Worm (Caenorhabditis elegans) whole organism, L4 larva: ENCODE results near the gene szy-20.
A peak's percentile ranks its signal among the peaks of the same experiment; 100 is the strongest.

ENCODE experiments used
- F26F4.8 ChIP-seq: fragments of 200-800 bp; sonication (Bioruptor generic); conservative IDR thresholded peaks from 2 replicates; pipeline ENCODE4 v1.3.6; 2022; ENCODE audit warnings: missing genetic modification characterization, missing compliant biosample characterization
- F49E8.2 ChIP-seq: sonication (generic microtip); optimal IDR thresholded peaks from 2 replicates; lab custom pipeline; 2016; ENCODE audit warnings: missing compliant biosample characterization, mild to moderate bottlenecking, missing genetic modification characterization, borderline replicate concordance
- T26A8.4 ChIP-seq: fragments of 200-800 bp; sonication (Bioruptor generic); IDR thresholded peaks from 2 replicates; pipeline ENCODE4 v1.3.6; 2022; ENCODE audit warnings: missing genetic modification characterization, missing compliant biosample characterization
- ZK337.2 ChIP-seq: fragments of 200-800 bp; sonication (Bioruptor generic); IDR thresholded peaks from 2 replicates; pipeline ENCODE4 v1.3.6; 2022; ENCODE audit warnings: missing genetic modification reagents, missing genetic modification characterization, missing compliant biosample characterization
- aha-1 ChIP-seq: fragments of 150-350 bp; peaks from one replicate; lab custom pipeline; 2014; ENCODE audit warnings: missing biosample characterization, missing genetic modification characterization
- aly-2 ChIP-seq: sonication (generic microtip); optimal IDR thresholded peaks from 2 replicates; lab custom pipeline; 2018; ENCODE audit warnings: missing biosample characterization, missing genetic modification characterization
- arid-1 ChIP-seq: fragments of 200-800 bp; sonication (Bioruptor generic); conservative IDR thresholded peaks from 2 replicates; pipeline ENCODE4 v1.3.6; 2022; ENCODE audit warnings: missing genetic modification reagents, missing genetic modification characterization, missing compliant biosample characterization
- ceh-28 ChIP-seq: fragments of 150-350 bp; optimal IDR thresholded peaks from 2 replicates; lab custom pipeline; 2014; ENCODE audit warnings: missing biosample characterization, missing genetic modification reagents, missing genetic modification characterization
- ceh-32 ChIP-seq: sonication (generic microtip); optimal IDR thresholded peaks from 2 replicates; lab custom pipeline; 2016; ENCODE audit warnings: mild to moderate bottlenecking, missing genetic modification characterization, missing compliant biosample characterization; ENCODE audit not compliant: poor library complexity
- ceh-82 ChIP-seq: sonication (generic microtip); optimal IDR thresholded peaks from 2 replicates; lab custom pipeline; 2017; ENCODE audit warnings: missing biosample characterization, missing genetic modification characterization
- ces-1 ChIP-seq: fragments of 150-350 bp; sonication (generic microtip); optimal IDR thresholded peaks from 4 replicates; lab custom pipeline; 2014; ENCODE audit warnings: missing biosample characterization, missing genetic modification reagents, missing genetic modification characterization
- cey-2 ChIP-seq: sonication (generic microtip); optimal IDR thresholded peaks from 3 replicates; lab custom pipeline; 2017; ENCODE audit warnings: missing genetic modification characterization, mild to moderate bottlenecking, missing compliant biosample characterization, antibody characterized with exemption, borderline replicate concordance; ENCODE audit not compliant: insufficient read depth
- dmd-6 ChIP-seq: fragments of 200-800 bp; sonication (Bioruptor generic); IDR thresholded peaks from 2 replicates; pipeline ENCODE4 v1.3.6; 2022; ENCODE audit warnings: missing genetic modification reagents, missing genetic modification characterization, missing compliant biosample characterization
- dmd-8 ChIP-seq: fragments of 200-800 bp; sonication (Bioruptor generic); IDR thresholded peaks from 2 replicates; pipeline ENCODE4 v1.3.6; 2022; ENCODE audit warnings: missing genetic modification characterization, missing compliant biosample characterization
- dmd-9 ChIP-seq: fragments of 200-800 bp; sonication (Bioruptor generic); IDR thresholded peaks from 2 replicates; pipeline ENCODE4 v1.3.6; 2022; ENCODE audit warnings: missing genetic modification reagents, missing genetic modification characterization, missing compliant biosample characterization
- dve-1 ChIP-seq: sonication (generic microtip); optimal IDR thresholded peaks from 2 replicates; lab custom pipeline; 2017; ENCODE audit warnings: antibody characterized with exemption, mild to moderate bottlenecking, missing genetic modification characterization, missing compliant biosample characterization; ENCODE audit not compliant: insufficient read depth
- egl-43 ChIP-seq: fragments of 200-800 bp; sonication (Bioruptor generic); IDR thresholded peaks from 2 replicates; pipeline ENCODE4 v1.3.6; 2022; ENCODE audit warnings: missing genetic modification reagents, missing genetic modification characterization, missing compliant biosample characterization
- gei-8 ChIP-seq: fragments of 200-800 bp; sonication (Bioruptor generic); optimal IDR thresholded peaks from 2 replicates; lab custom pipeline; 2018; ENCODE audit warnings: mild to moderate bottlenecking, missing genetic modification characterization, missing compliant biosample characterization
- hlh-30 ChIP-seq: sonication (generic microtip); optimal IDR thresholded peaks from 2 replicates; lab custom pipeline; 2017; ENCODE audit warnings: antibody characterized with exemption, mild to moderate bottlenecking, missing genetic modification characterization, missing compliant biosample characterization; ENCODE audit not compliant: insufficient read depth
- lin-1 ChIP-seq: fragments of 200-800 bp; sonication (Bioruptor generic); IDR thresholded peaks from 2 replicates; pipeline ENCODE4 v1.3.6; 2022; ENCODE audit warnings: missing genetic modification reagents, missing genetic modification characterization, missing compliant biosample characterization
- lin-13 ChIP-seq: fragments of 150-350 bp; optimal IDR thresholded peaks from 2 replicates; lab custom pipeline; 2014; ENCODE audit warnings: missing biosample characterization, missing genetic modification reagents, missing genetic modification characterization
- lin-15B ChIP-seq: fragments of 150-350 bp; sonication (generic microtip); optimal IDR thresholded peaks from 3 replicates; lab custom pipeline; 2014; ENCODE audit warnings: missing biosample characterization, missing genetic modification characterization
- lin-38 ChIP-seq: fragments of 200-800 bp; sonication (Bioruptor generic); IDR thresholded peaks from 2 replicates; pipeline ENCODE4 v1.3.6; 2022; ENCODE audit warnings: missing genetic modification reagents, missing genetic modification characterization, missing compliant biosample characterization
- lsy-2 ChIP-seq, 2 experiments: fragments of 150-350 bp in 1 of 2; sonication (generic microtip) in 1 of 2; optimal IDR thresholded peaks; 2 replicates each; lab custom pipeline; 2014 to 2017; ENCODE audit warnings: missing biosample characterization in 2 of 2, missing genetic modification characterization in 2 of 2
- mep-1 ChIP-seq: fragments of 150-350 bp; sonication (generic microtip); optimal IDR thresholded peaks from 3 replicates; lab custom pipeline; 2014; ENCODE audit warnings: missing biosample characterization, missing genetic modification characterization
- mes-2 ChIP-seq: sonication (generic microtip); optimal IDR thresholded peaks from 2 replicates; lab custom pipeline; 2016; ENCODE audit warnings: missing genotype, mild to moderate bottlenecking, missing genetic modification characterization, missing compliant biosample characterization; ENCODE audit not compliant: poor library complexity, severe bottlenecking
- nhr-25 ChIP-seq: sonication (generic microtip); optimal IDR thresholded peaks from 2 replicates; lab custom pipeline; 2017; ENCODE audit warnings: missing genetic modification characterization, mild to moderate bottlenecking, missing compliant biosample characterization, antibody characterized with exemption, moderate library complexity, borderline replicate concordance; ENCODE audit not compliant: insufficient read depth
- nhr-28 ChIP-seq: fragments of 150-350 bp; optimal IDR thresholded peaks from 2 replicates; lab custom pipeline; 2014; ENCODE audit warnings: missing biosample characterization, missing genetic modification characterization
- nhr-41 ChIP-seq: fragments of 200-800 bp; sonication (Bioruptor generic); IDR thresholded peaks from 2 replicates; pipeline ENCODE4 v1.3.6; 2022; ENCODE audit warnings: missing genetic modification reagents, missing genetic modification characterization, missing compliant biosample characterization
- nhr-76 ChIP-seq: fragments of 150-350 bp; optimal IDR thresholded peaks from 2 replicates; lab custom pipeline; 2014; ENCODE audit warnings: missing biosample characterization, missing genetic modification characterization
- pqm-1 ChIP-seq: sonication (generic microtip); optimal IDR thresholded peaks from 2 replicates; lab custom pipeline; 2017; ENCODE audit warnings: missing biosample characterization, missing genetic modification characterization
- skn-1 ChIP-seq: fragments of 150-350 bp; optimal IDR thresholded peaks from 2 replicates; lab custom pipeline; 2014; ENCODE audit warnings: missing biosample characterization, missing genetic modification characterization
- tag-97 ChIP-seq: fragments of 200-800 bp; sonication (Bioruptor generic); IDR thresholded peaks from 2 replicates; pipeline ENCODE4 v1.3.6; 2022; ENCODE audit warnings: missing genetic modification characterization, missing compliant biosample characterization
- tra-1 ChIP-seq: fragments of 200-800 bp; sonication (Bioruptor generic); IDR thresholded peaks from 2 replicates; pipeline ENCODE4 v1.3.6; 2022; ENCODE audit warnings: missing genetic modification reagents, missing genetic modification characterization, missing compliant biosample characterization
- unc-62 ChIP-seq, 3 experiments: fragments of 150-350 bp in 1 of 3; sonication (generic microtip); optimal IDR thresholded peaks in 2 of 3; peaks in 1 of 3; 1 replicate in 1 of 3; 2 replicates in 2 of 3; lab custom pipeline; 2014 to 2017; ENCODE audit warnings: missing biosample characterization in 3 of 3, missing genetic modification characterization in 3 of 3, missing genetic modification reagents in 3 of 3, missing genotype in 1 of 3
- zag-1 ChIP-seq: fragments of 150-350 bp; optimal IDR thresholded peaks from 2 replicates; lab custom pipeline; 2014; ENCODE audit warnings: missing biosample characterization, missing genetic modification characterization
- zip-2 ChIP-seq: fragments of 150-350 bp; optimal IDR thresholded peaks from 2 replicates; lab custom pipeline; 2014; ENCODE audit warnings: missing biosample characterization, missing genetic modification characterization

szy-20 gene

DNA sequence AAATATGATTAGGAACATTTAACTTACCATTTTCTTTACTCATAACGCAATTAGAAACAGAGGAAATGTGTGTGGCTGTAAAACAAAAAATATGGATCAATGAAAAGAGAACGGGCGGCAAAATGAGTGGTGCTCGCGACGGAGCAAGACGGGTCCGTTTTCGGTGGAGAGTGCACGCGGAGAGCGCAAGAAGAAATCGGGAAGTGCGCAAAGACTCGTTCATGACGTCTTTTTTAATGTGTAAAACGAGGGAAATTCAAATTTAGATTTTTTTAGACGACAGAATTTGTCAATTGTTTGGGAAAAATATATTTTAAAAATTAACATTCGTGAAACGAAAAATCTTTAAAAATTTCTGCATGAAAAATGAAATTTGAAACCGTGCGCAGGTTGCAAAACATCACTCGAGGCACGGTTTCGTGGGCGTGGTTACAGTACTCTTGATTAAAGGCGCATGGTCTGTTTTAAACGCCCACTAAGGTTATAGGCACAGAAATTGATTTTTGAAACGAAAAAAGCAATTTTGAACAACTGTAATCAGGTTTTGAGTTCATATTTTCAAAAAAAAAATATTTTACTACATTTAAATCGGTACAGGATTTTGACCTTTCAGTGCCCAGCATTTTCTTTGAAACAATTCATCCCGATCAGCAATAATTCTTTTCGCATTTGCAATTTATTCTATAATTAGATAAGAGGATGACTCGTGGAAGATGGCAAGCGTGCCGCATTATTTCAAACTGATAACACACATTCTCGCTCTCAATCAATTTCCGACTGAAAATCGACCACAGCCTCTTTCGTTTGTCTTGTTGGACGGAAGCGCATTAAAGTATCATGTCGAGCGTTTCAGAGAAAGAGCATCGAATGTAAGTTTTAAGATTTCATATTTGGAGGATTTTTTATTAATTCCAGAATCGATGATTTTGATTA is at the start of gene szy-20, which contains the start of gene C18E9.5 (continued):
- no peak for TF ChIP-seq skn-1 (tag; lab: Kevin White, UChicago)
- no peak for TF ChIP-seq nhr-25 (tag; lab: Kevin White, UChicago)
- peak in 1 of 2 experiments; percentile 68 for TF ChIP-seq unc-62 (GFP tag; optimal IDR thresholded peaks at IDR 0.05 in 1 of 2; lab: Kevin White, UChicago)
- no peak for TF ChIP-seq unc-62 (tag; optimal IDR thresholded peaks at IDR 0.05; lab: Kevin White, UChicago)
- TF ChIP-seq T26A8.4 (GFP tag; lab: Robert Waterston, UW) = peak; percentile 61; the same call in 1 of the 2 replicates
- TF ChIP-seq lin-1 = no peak
- TF ChIP-seq gei-8 (GFP tag; lab: Kevin White, UChicago) = no peak
- TF ChIP-seq aly-2 (tag; lab: Kevin White, UChicago) = no peak

DNA sequence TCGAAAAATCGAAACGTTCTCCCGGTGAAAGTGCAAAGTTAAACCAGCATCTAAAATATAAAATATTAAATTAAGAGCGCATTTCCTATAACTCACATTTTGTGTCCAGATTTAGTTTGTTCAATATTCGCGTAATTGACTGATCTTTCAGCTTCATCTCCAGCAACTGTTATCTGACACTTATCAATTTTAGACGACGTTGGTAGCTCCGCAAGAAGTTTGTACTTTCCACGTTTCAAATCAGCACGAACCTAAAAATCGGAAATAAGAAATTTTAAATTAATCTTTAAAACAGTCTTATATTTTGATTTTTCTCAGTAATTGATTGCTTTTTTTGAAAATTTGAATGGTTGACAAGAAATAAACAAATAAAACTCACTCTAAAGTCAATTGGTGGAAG is 48.5 kb upstream of the szy-20 start:
- TF ChIP-seq dmd-6 (GFP tag; lab: Robert Waterston, UW) (no peak), dmd-8 (GFP tag; lab: Robert Waterston, UW) (no peak), F49E8.2 (tag; lab: Kevin White, UChicago) (no peak), ces-1 (GFP tag; lab: Kevin White, UChicago) (no peak), gei-8 (GFP tag; lab: Kevin White, UChicago) (no peak), ceh-28 (tag; lab: Kevin White, UChicago) (no peak), unc-62 (GFP tag; optimal IDR thresholded peaks at IDR 0.05 in 1 of 2; lab: Kevin White, UChicago) (peak in 1 of 2 experiments; percentile 91), unc-62 (tag; optimal IDR thresholded peaks at IDR 0.05; lab: Kevin White, UChicago) (no peak), nhr-41 (GFP tag; lab: Robert Waterston, UW) (no peak)

DNA sequence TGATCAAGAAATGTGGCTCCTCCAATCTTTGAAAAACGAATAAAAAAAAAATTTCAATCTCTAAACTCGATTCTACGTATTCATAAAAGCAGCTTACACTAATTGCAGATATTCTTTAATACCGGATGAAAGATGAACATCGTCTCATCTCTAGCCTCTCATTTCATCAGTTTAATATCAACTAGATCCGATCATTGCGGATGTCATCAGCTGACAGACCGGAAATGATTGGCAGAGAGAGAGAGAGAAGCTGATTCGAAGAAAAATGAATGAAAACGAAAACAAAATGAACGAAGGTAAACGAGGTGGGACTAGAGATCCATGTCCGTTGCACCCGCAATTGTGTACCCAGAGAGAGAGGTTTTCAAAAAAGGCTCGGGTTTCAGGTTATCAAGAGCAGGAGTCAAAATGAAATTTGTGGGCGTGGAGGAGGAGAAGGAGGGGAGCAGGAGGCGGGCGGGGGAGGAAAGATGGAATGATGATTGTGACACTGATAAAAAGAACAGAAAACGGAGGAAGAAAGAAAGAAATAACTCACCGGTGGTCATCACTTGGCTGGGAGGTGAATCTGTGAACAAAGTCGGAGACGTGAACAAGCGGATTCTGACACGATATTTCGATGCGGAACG is 45.9 kb upstream of the szy-20 start:
- TF ChIP-seq tag-97 = no peak
- TF ChIP-seq pqm-1 (tag; lab: Kevin White, UChicago) = peak; percentile 10
- no peak for TF ChIP-seq lin-13
- peak; percentile 59 for TF ChIP-seq aha-1 (tag; lab: Kevin White, UChicago)
- TF ChIP-seq mep-1 (tag; lab: Kevin White, UChicago) = no peak
- no peak for TF ChIP-seq zip-2
- no peak for TF ChIP-seq nhr-76 (tag; lab: Kevin White, UChicago)
- TF ChIP-seq hlh-30 = peak; percentile 12
- TF ChIP-seq dmd-6 (GFP tag; lab: Robert Waterston, UW) = 0 out of 2 replicates have a peak, but pooled peaks have one; percentile 20
- no peak for TF ChIP-seq zag-1 (tag; lab: Kevin White, UChicago)
- TF ChIP-seq tra-1 (GFP tag; lab: Robert Waterston, UW) = no peak

DNA sequence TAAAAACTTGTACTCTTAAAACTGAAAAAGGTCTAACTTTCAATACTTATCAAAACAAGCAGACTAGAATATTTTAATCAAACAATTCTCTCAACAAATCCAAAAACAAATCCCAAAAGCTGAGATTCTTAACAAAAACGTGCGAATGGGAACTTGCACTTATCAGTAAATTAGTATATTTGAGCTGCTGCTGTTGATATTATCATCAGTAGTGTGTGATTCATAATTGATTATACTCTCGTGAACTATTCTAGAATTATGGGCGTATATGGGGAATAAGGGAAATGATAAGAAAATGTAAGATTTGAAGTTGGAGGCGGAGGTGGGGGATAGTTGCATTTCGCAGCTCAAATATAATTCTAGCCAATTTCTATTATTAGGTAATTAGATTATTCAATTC is 45.1 kb upstream of the szy-20 start:
- no peak for TF ChIP-seq ces-1 (GFP tag; lab: Kevin White, UChicago)
- no peak for TF ChIP-seq egl-43 (GFP tag; lab: Robert Waterston, UW)
- no peak for TF ChIP-seq arid-1 (GFP tag; lab: Robert Waterston, UW)
- TF ChIP-seq pqm-1 (tag; lab: Kevin White, UChicago) = no peak
- TF ChIP-seq mes-2 (tag; lab: Kevin White, UChicago) = no peak
- TF ChIP-seq ZK337.2 (GFP tag; lab: Robert Waterston, UW) = no peak
- TF ChIP-seq lin-38 (GFP tag; lab: Robert Waterston, UW) = no peak
- no peak for TF ChIP-seq dmd-9 (GFP tag; lab: Robert Waterston, UW)
- no peak for TF ChIP-seq ceh-82 (tag; lab: Kevin White, UChicago)
- no peak for TF ChIP-seq aly-2 (tag; lab: Kevin White, UChicago)
- no peak for TF ChIP-seq lsy-2 (tag; optimal IDR thresholded peaks at IDR 0.05; lab: Kevin White, UChicago)
- no peak for TF ChIP-seq cey-2 (tag; lab: Kevin White, UChicago)
- no peak for TF ChIP-seq skn-1 (tag; lab: Kevin White, UChicago)
- TF ChIP-seq lin-15B = no peak
- TF ChIP-seq ceh-32 (tag; lab: Kevin White, UChicago) = no peak
- TF ChIP-seq nhr-28 = no peak
- TF ChIP-seq dve-1 (tag; lab: Kevin White, UChicago) = no peak
- no peak for TF ChIP-seq F26F4.8 (GFP tag; lab: Robert Waterston, UW)
